Worm (Caenorhabditis elegans) whole organism, L4 larva: ENCODE data around the gene inpp-4B.

Experiments used
- D1046.2 ChIP-seq: fragments of 200-800 bp; sonication (Bioruptor generic); IDR thresholded peaks from 2 replicates; pipeline ENCODE4 v1.3.6; 2022; ENCODE audit warnings: missing genetic modification characterization, missing compliant biosample characterization
- aha-1 ChIP-seq: fragments of 150-350 bp; peaks from one replicate; lab custom pipeline; 2014; ENCODE audit warnings: missing biosample characterization, missing genetic modification characterization
- ama-1 ChIP-seq: fragments of 150-350 bp; optimal IDR thresholded peaks from 2 replicates; lab custom pipeline; 2014; ENCODE audit warnings: inconsistent platforms, mixed read lengths
- ceh-32 ChIP-seq: sonication (generic microtip); optimal IDR thresholded peaks from 2 replicates; lab custom pipeline; 2016; ENCODE audit warnings: mild to moderate bottlenecking, missing genetic modification characterization, missing compliant biosample characterization; ENCODE audit not compliant: poor library complexity
- cey-2 ChIP-seq: sonication (generic microtip); optimal IDR thresholded peaks from 3 replicates; lab custom pipeline; 2017; ENCODE audit warnings: missing genetic modification characterization, mild to moderate bottlenecking, missing compliant biosample characterization, antibody characterized with exemption, borderline replicate concordance; ENCODE audit not compliant: insufficient read depth
- lin-39 ChIP-seq: fragments of 150-350 bp; optimal IDR thresholded peaks from 2 replicates; lab custom pipeline; 2014; ENCODE audit warnings: missing biosample characterization, missing genetic modification reagents, missing genetic modification characterization
- mep-1 ChIP-seq: fragments of 150-350 bp; sonication (generic microtip); optimal IDR thresholded peaks from 3 replicates; lab custom pipeline; 2014; ENCODE audit warnings: missing biosample characterization, missing genetic modification characterization
- nhr-10 ChIP-seq: fragments of 150-350 bp; optimal IDR thresholded peaks from 2 replicates; lab custom pipeline; 2014; ENCODE audit warnings: missing biosample characterization, missing genetic modification characterization
- nhr-237 ChIP-seq: sonication (generic microtip); optimal IDR thresholded peaks from 2 replicates; lab custom pipeline; 2017; ENCODE audit warnings: missing biosample characterization, missing genetic modification characterization
- nhr-25 ChIP-seq: sonication (generic microtip); optimal IDR thresholded peaks from 2 replicates; lab custom pipeline; 2017; ENCODE audit warnings: missing genetic modification characterization, mild to moderate bottlenecking, missing compliant biosample characterization, antibody characterized with exemption, moderate library complexity, borderline replicate concordance; ENCODE audit not compliant: insufficient read depth
- pqm-1 ChIP-seq: sonication (generic microtip); optimal IDR thresholded peaks from 2 replicates; lab custom pipeline; 2017; ENCODE audit warnings: missing biosample characterization, missing genetic modification characterization
- saeg-2 ChIP-seq: fragments of 200-800 bp; sonication (Bioruptor generic); IDR thresholded peaks from 2 replicates; pipeline ENCODE4 v1.3.6; 2022; ENCODE audit warnings: missing genetic modification reagents, missing genetic modification characterization, missing compliant biosample characterization
- snpc-4 ChIP-seq: fragments of 150-350 bp; optimal IDR thresholded peaks from 2 replicates; lab custom pipeline; 2014; ENCODE audit warnings: missing biosample characterization, missing genetic modification characterization
- ztf-11 ChIP-seq: fragments of 150-350 bp; optimal IDR thresholded peaks from 2 replicates; lab custom pipeline; 2014; ENCODE audit warnings: missing biosample characterization, missing genetic modification characterization

ce11 chrIII:10251114-10251513 lies 15.6 kb downstream of the inpp-4B start:
- no peak for TF ChIP-seq nhr-10 (tag; lab: Kevin White, UChicago)
- no peak for TF ChIP-seq nhr-237 (tag; lab: Kevin White, UChicago)
- no peak for TF ChIP-seq pqm-1 (tag; lab: Kevin White, UChicago)
- no peak for TF ChIP-seq ztf-11
- TF ChIP-seq cey-2 (tag; lab: Kevin White, UChicago): no peak
- peak; percentile 95 for TF ChIP-seq aha-1 (tag; lab: Kevin White, UChicago)
- TF ChIP-seq mep-1 (tag; lab: Kevin White, UChicago): no peak
- TF ChIP-seq ama-1 (lab: Kevin White, UChicago): no peak
- no peak for TF ChIP-seq nhr-25
- no peak for TF ChIP-seq snpc-4 (tag; lab: Kevin White, UChicago)
- no peak for TF ChIP-seq lin-39
- TF ChIP-seq saeg-2 (GFP tag; lab: Robert Waterston, UW): no peak
- no peak for TF ChIP-seq D1046.2 (GFP tag; lab: Robert Waterston, UW)
- no peak for TF ChIP-seq ceh-32
